Worm (Caenorhabditis elegans) whole organism, L1 larva: ENCODE data around the gene F44E2.10.
A peak's percentile ranks its signal among the peaks of the same experiment; 100 is the strongest.

Source experiments
- C04F5.9 ChIP-seq: sonication (generic microtip); optimal IDR thresholded peaks from 2 replicates; lab custom pipeline; 2016; ENCODE audit warnings: missing genetic modification characterization, missing compliant biosample characterization
- aly-2 ChIP-seq: fragments of 150-350 bp; optimal IDR thresholded peaks from 2 replicates; lab custom pipeline; 2014; ENCODE audit warnings: missing biosample characterization, missing genetic modification characterization
- ama-1 ChIP-seq: fragments of 150-350 bp; optimal IDR thresholded peaks from 2 replicates; lab custom pipeline; 2014
- blmp-1 ChIP-seq: fragments of 150-350 bp; optimal IDR thresholded peaks from 2 replicates; lab custom pipeline; 2014; ENCODE audit warnings: missing biosample characterization, missing genetic modification characterization
- ceh-8 ChIP-seq: fragments of 200-800 bp; sonication (Bioruptor generic); optimal IDR thresholded peaks from 2 replicates; lab custom pipeline; 2018; ENCODE audit warnings: mild to moderate bottlenecking, missing genetic modification characterization, moderate library complexity, missing compliant biosample characterization
- elt-3 ChIP-seq, 6 experiments: fragments of 150-350 bp in 1 of 6; sonication (generic microtip); optimal IDR thresholded peaks; 2 replicates each; lab custom pipeline; 2017 to 2018; ENCODE audit warnings: missing biosample characterization in 6 of 6, missing genetic modification characterization in 6 of 6, inconsistent platforms in 1 of 6
- irx-1 ChIP-seq: sonication (generic microtip); optimal IDR thresholded peaks from 2 replicates; lab custom pipeline; 2016; ENCODE audit warnings: missing genetic modification characterization, missing compliant biosample characterization
- lin-35 ChIP-seq, 2 experiments: fragments of 150-350 bp; optimal IDR thresholded peaks; 2 replicates each; lab custom pipeline; 2014; ENCODE audit warnings: missing biosample characterization in 2 of 2, missing genetic modification characterization in 2 of 2, missing genetic modification reagents in 2 of 2
- lir-3 ChIP-seq: sonication (generic microtip); optimal IDR thresholded peaks from 2 replicates; lab custom pipeline; 2016; ENCODE audit warnings: mild to moderate bottlenecking, missing genetic modification characterization, moderate library complexity, missing compliant biosample characterization; ENCODE audit not compliant: poor library complexity
- lsy-2 ChIP-seq, 2 experiments: fragments of 150-350 bp; optimal IDR thresholded peaks; 2 replicates each; lab custom pipeline; 2014; ENCODE audit warnings: missing biosample characterization in 2 of 2, missing genetic modification characterization in 2 of 2
- nhr-11 ChIP-seq: fragments of 150-350 bp; optimal IDR thresholded peaks from 2 replicates; lab custom pipeline; 2014; ENCODE audit warnings: missing biosample characterization, missing genetic modification characterization
- sptf-1 ChIP-seq: fragments of 150-350 bp; optimal IDR thresholded peaks from 2 replicates; lab custom pipeline; 2014; ENCODE audit warnings: missing biosample characterization, missing genetic modification characterization

- peak; percentile 62 for TF ChIP-seq irx-1 (tag; lab: Kevin White, UChicago)
- TF ChIP-seq lir-3 (tag; lab: Kevin White, UChicago): peak; percentile 93
- peak; percentile 76 to 86 for TF ChIP-seq lsy-2 (tag; optimal IDR thresholded peaks at IDR 0.05; lab: Kevin White, UChicago)
- TF ChIP-seq nhr-11 (tag; lab: Kevin White, UChicago): no peak
- TF ChIP-seq ceh-8: peak; percentile 26
- peak; percentile 16 for TF ChIP-seq blmp-1
- no peak for TF ChIP-seq sptf-1 (tag; lab: Kevin White, UChicago)
- no peak for TF ChIP-seq ama-1
- peak in 1 of 6 experiments; percentile 58 for TF ChIP-seq elt-3 (tag; optimal IDR thresholded peaks at IDR 0.05; lab: Kevin White, UChicago)
- peak; percentile 96 for TF ChIP-seq lin-35 (GFP tag; optimal IDR thresholded peaks at IDR 0.05; lab: Kevin White, UChicago)
- no peak for TF ChIP-seq aly-2 (tag; lab: Kevin White, UChicago)
- peak; percentile 69 for TF ChIP-seq C04F5.9 (tag; lab: Kevin White, UChicago)
Measured at ce11 chrIII:8850482-8851047, 19.7 kb upstream of the F44E2.10 start, which contains the start of gene F44E2.9.
